Worm (Caenorhabditis elegans) whole organism, L1 larva: Measurements from ENCODE around the gene marc-2.
A peak's percentile ranks its signal among the peaks of the same experiment; 100 is the strongest.

Experiments
- C04F5.9 ChIP-seq: sonication (generic microtip); optimal IDR thresholded peaks from 2 replicates; lab custom pipeline; 2016; ENCODE audit warnings: missing genetic modification characterization, missing compliant biosample characterization
- C16A3.4 ChIP-seq: fragments of 150-350 bp; optimal IDR thresholded peaks from 2 replicates; lab custom pipeline; 2014; ENCODE audit warnings: missing biosample characterization, missing genetic modification characterization
- F16B12.6 ChIP-seq: fragments of 150-350 bp; optimal IDR thresholded peaks from 2 replicates; lab custom pipeline; 2014; ENCODE audit warnings: missing biosample characterization, missing genetic modification characterization
- alr-1 ChIP-seq: fragments of 200-800 bp; sonication (Bioruptor generic); optimal IDR thresholded peaks from 2 replicates; lab custom pipeline; 2018; ENCODE audit warnings: borderline replicate concordance, mild to moderate bottlenecking, missing genetic modification characterization, missing compliant biosample characterization
- ama-1 ChIP-seq: fragments of 150-350 bp; optimal IDR thresholded peaks from 2 replicates; lab custom pipeline; 2014
- blmp-1 ChIP-seq: fragments of 150-350 bp; optimal IDR thresholded peaks from 2 replicates; lab custom pipeline; 2014; ENCODE audit warnings: missing biosample characterization, missing genetic modification characterization
- ceh-8 ChIP-seq: fragments of 200-800 bp; sonication (Bioruptor generic); optimal IDR thresholded peaks from 2 replicates; lab custom pipeline; 2018; ENCODE audit warnings: mild to moderate bottlenecking, missing genetic modification characterization, moderate library complexity, missing compliant biosample characterization
- ceh-90 ChIP-seq: sonication (generic microtip); optimal IDR thresholded peaks from 2 replicates; lab custom pipeline; 2016; ENCODE audit warnings: missing genetic modification characterization, missing compliant biosample characterization
- efl-1 ChIP-seq, 4 experiments: fragments of 150-350 bp; optimal IDR thresholded peaks in 3 of 4; peaks in 1 of 4; 1 replicate in 1 of 4; 2 replicates in 3 of 4; lab custom pipeline; 2014; ENCODE audit warnings: missing biosample characterization in 2 of 4, missing genetic modification characterization in 2 of 4, missing genetic modification reagents in 2 of 4
- efl-3 ChIP-seq: fragments of 200-800 bp; sonication (Bioruptor generic); optimal IDR thresholded peaks from 2 replicates; lab custom pipeline; 2018; ENCODE audit warnings: mild to moderate bottlenecking, missing genetic modification characterization, missing compliant biosample characterization
- egl-27 ChIP-seq, 2 experiments: fragments of 150-350 bp in 1 of 2; sonication (generic microtip); optimal IDR thresholded peaks; 3 replicates each; lab custom pipeline; 2017 to 2018; ENCODE audit warnings: missing biosample characterization in 2 of 2, missing genetic modification characterization in 2 of 2, missing genetic modification reagents in 2 of 2
- elt-2 ChIP-seq: sonication (generic microtip); optimal IDR thresholded peaks from 2 replicates; lab custom pipeline; 2016; ENCODE audit warnings: missing genetic modification characterization, mild to moderate bottlenecking, inconsistent platforms, missing compliant biosample characterization, missing genetic modification reagents
- ets-5 ChIP-seq: fragments of 200-800 bp; sonication (Bioruptor generic); IDR thresholded peaks from 2 replicates; pipeline ENCODE4 v1.3.6; 2022; ENCODE audit warnings: missing genetic modification characterization, missing compliant biosample characterization
- fkh-10 ChIP-seq: sonication (generic microtip); optimal IDR thresholded peaks from 2 replicates; lab custom pipeline; 2017; ENCODE audit warnings: missing biosample characterization, missing genetic modification reagents, missing genetic modification characterization
- fkh-8 ChIP-seq: sonication (generic microtip); optimal IDR thresholded peaks from 2 replicates; lab custom pipeline; 2016; ENCODE audit warnings: mild to moderate bottlenecking, missing genetic modification characterization, missing compliant biosample characterization
- fos-1 ChIP-seq: fragments of 150-350 bp; optimal IDR thresholded peaks from 2 replicates; lab custom pipeline; 2014; ENCODE audit warnings: missing biosample characterization, missing genetic modification characterization
- hlh-17 ChIP-seq: fragments of 200-800 bp; sonication (Bioruptor generic); optimal IDR thresholded peaks from 2 replicates; lab custom pipeline; 2018; ENCODE audit warnings: missing genetic modification characterization, mild to moderate bottlenecking, missing compliant biosample characterization, moderate library complexity, borderline replicate concordance
- hlh-4 ChIP-seq: sonication (generic microtip); optimal IDR thresholded peaks from 2 replicates; lab custom pipeline; 2016; ENCODE audit warnings: mild to moderate bottlenecking, missing genetic modification characterization, missing compliant biosample characterization
- irx-1 ChIP-seq: sonication (generic microtip); optimal IDR thresholded peaks from 2 replicates; lab custom pipeline; 2016; ENCODE audit warnings: missing genetic modification characterization, missing compliant biosample characterization
- jun-1 ChIP-seq: fragments of 150-350 bp; optimal IDR thresholded peaks from 2 replicates; lab custom pipeline; 2014; ENCODE audit warnings: missing biosample characterization, missing genetic modification reagents, missing genetic modification characterization
- lin-15B ChIP-seq: fragments of 150-350 bp; sonication (generic microtip); optimal IDR thresholded peaks from 3 replicates; lab custom pipeline; 2014; ENCODE audit warnings: missing biosample characterization, missing genetic modification characterization
- lin-39 ChIP-seq: fragments of 150-350 bp; optimal IDR thresholded peaks from 2 replicates; lab custom pipeline; 2014; ENCODE audit warnings: missing biosample characterization, missing genetic modification reagents, missing genetic modification characterization
- lsy-2 ChIP-seq, 2 experiments: fragments of 150-350 bp; optimal IDR thresholded peaks; 2 replicates each; lab custom pipeline; 2014; ENCODE audit warnings: missing biosample characterization in 2 of 2, missing genetic modification characterization in 2 of 2
- mab-9 ChIP-seq: fragments of 200-800 bp; sonication (Bioruptor generic); IDR thresholded peaks from 2 replicates; pipeline ENCODE4 v1.3.6; 2022; ENCODE audit warnings: missing genetic modification reagents, missing genetic modification characterization, missing compliant biosample characterization
- mef-2 ChIP-seq: fragments of 150-350 bp; optimal IDR thresholded peaks from 2 replicates; lab custom pipeline; 2014; ENCODE audit warnings: missing biosample characterization, missing genetic modification characterization
- nhr-11 ChIP-seq: fragments of 150-350 bp; optimal IDR thresholded peaks from 2 replicates; lab custom pipeline; 2014; ENCODE audit warnings: missing biosample characterization, missing genetic modification characterization
- nhr-12 ChIP-seq: sonication (generic microtip); optimal IDR thresholded peaks from 2 replicates; lab custom pipeline; 2017; ENCODE audit warnings: missing biosample characterization, missing genetic modification characterization
- nhr-19 ChIP-seq: fragments of 200-800 bp; sonication (Bioruptor generic); conservative IDR thresholded peaks from 2 replicates; pipeline ENCODE4 v1.3.6; 2022; ENCODE audit warnings: missing genetic modification characterization, missing compliant biosample characterization
- nhr-20 ChIP-seq: sonication (generic microtip); optimal IDR thresholded peaks from 2 replicates; lab custom pipeline; 2016; ENCODE audit warnings: mild to moderate bottlenecking, missing genetic modification characterization, missing compliant biosample characterization
- nhr-47 ChIP-seq: sonication (generic microtip); optimal IDR thresholded peaks from 2 replicates; lab custom pipeline; 2016; ENCODE audit warnings: mild to moderate bottlenecking, missing genetic modification characterization, moderate library complexity, missing compliant biosample characterization
- nhr-84 ChIP-seq: sonication (generic microtip); optimal IDR thresholded peaks from 2 replicates; lab custom pipeline; 2017; ENCODE audit warnings: missing biosample characterization, missing genetic modification characterization
- nhr-85 ChIP-seq: sonication (generic microtip); peaks from one replicate; lab custom pipeline; 2016; ENCODE audit warnings: missing genetic modification characterization, inconsistent platforms, missing compliant biosample characterization
- pag-3 ChIP-seq: sonication (generic microtip); optimal IDR thresholded peaks from 2 replicates; lab custom pipeline; 2017; ENCODE audit warnings: missing genetic modification characterization, mild to moderate bottlenecking, missing compliant biosample characterization, antibody characterized with exemption, borderline replicate concordance; ENCODE audit not compliant: insufficient read depth
- rnt-1 ChIP-seq: sonication (generic microtip); optimal IDR thresholded peaks from 2 replicates; lab custom pipeline; 2016; ENCODE audit warnings: mild to moderate bottlenecking, missing genetic modification characterization, moderate library complexity, missing compliant biosample characterization
- skn-1 ChIP-seq: fragments of 150-350 bp; optimal IDR thresholded peaks from 2 replicates; lab custom pipeline; 2014; ENCODE audit warnings: missing biosample characterization, missing genetic modification characterization
- snu-23 ChIP-seq: sonication (generic microtip); optimal IDR thresholded peaks from 2 replicates; lab custom pipeline; 2016; ENCODE audit warnings: missing genetic modification characterization, missing compliant biosample characterization
- sox-4 ChIP-seq: sonication (generic microtip); optimal IDR thresholded peaks from 2 replicates; lab custom pipeline; 2016; ENCODE audit warnings: missing genetic modification characterization, missing compliant biosample characterization
- sptf-1 ChIP-seq: fragments of 150-350 bp; optimal IDR thresholded peaks from 2 replicates; lab custom pipeline; 2014; ENCODE audit warnings: missing biosample characterization, missing genetic modification characterization
- tlp-1 ChIP-seq: fragments of 150-350 bp; optimal IDR thresholded peaks from 2 replicates; lab custom pipeline; 2014; ENCODE audit warnings: missing biosample characterization, missing genetic modification characterization
- unc-62 ChIP-seq: fragments of 150-350 bp; optimal IDR thresholded peaks from 2 replicates; lab custom pipeline; 2014; ENCODE audit warnings: missing biosample characterization, missing genetic modification reagents, missing genetic modification characterization
- unc-86 ChIP-seq: sonication (generic microtip); optimal IDR thresholded peaks from 2 replicates; lab custom pipeline; 2016; ENCODE audit warnings: missing genetic modification characterization, missing compliant biosample characterization
- vab-15 ChIP-seq: sonication (generic microtip); optimal IDR thresholded peaks from 2 replicates; lab custom pipeline; 2017; ENCODE audit warnings: missing genotype, mild to moderate bottlenecking, missing genetic modification characterization, missing compliant biosample characterization
- xbp-1 ChIP-seq: sonication (generic microtip); optimal IDR thresholded peaks from 2 replicates; lab custom pipeline; 2016; ENCODE audit warnings: missing genetic modification characterization, missing compliant biosample characterization
- zag-1 ChIP-seq: fragments of 150-350 bp; optimal IDR thresholded peaks from 2 replicates; lab custom pipeline; 2014; ENCODE audit warnings: missing biosample characterization, missing genetic modification characterization
- ztf-4 ChIP-seq: fragments of 150-350 bp; optimal IDR thresholded peaks from 2 replicates; lab custom pipeline; 2014; ENCODE audit warnings: missing biosample characterization, missing genetic modification characterization

The marc-2 gene

DNA sequence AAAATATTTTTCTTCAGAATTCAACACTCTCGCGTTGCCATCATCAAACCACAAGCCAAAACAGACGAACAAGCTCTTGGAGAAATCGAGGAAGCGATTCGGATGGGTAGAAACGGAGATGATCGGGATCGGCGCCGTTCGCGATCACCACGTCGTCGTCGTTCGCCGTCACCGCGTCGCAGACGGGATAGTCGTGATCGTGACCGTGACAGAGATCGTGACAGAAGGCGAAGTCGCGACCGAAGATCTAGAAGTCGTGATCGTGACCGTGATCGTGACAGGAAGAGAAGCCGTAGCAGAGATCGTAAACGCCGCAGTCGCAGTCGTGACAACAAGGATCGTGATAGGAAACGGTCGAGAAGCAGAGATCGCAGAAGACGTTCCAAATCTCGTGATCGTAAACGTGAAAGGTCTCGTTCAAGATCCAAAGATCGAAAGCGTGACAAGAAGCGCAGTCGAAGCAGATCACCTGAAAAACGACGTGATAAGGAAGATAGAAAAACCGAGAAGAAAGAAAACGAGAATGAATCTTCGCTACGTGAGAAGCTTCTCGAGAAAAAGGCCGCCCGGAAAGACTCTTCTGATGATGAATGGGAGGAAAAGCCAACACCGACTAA lies 764 bp upstream of the marc-2 start:
- TF ChIP-seq lin-39 (tag; lab: Kevin White, UChicago) (no peak), irx-1 (no peak), nhr-12 (tag; lab: Kevin White, UChicago) (no peak), ets-5 (GFP tag; lab: Robert Waterston, UW) (0 out of 2 replicates have a peak, but pooled peaks have one; percentile 67), ceh-8 (GFP tag; lab: Kevin White, UChicago) (no peak), blmp-1 (tag; lab: Kevin White, UChicago) (peak; percentile 14), efl-1 (optimal IDR thresholded peaks at IDR 0.05; lab: Kevin White, UChicago) (no peak), efl-1 (GFP tag; optimal IDR thresholded peaks at IDR 0.05 in 1 of 2; lab: Kevin White, UChicago) (no peak)
- TF ChIP-seq, all 84 proteins: peak for 2

DNA sequence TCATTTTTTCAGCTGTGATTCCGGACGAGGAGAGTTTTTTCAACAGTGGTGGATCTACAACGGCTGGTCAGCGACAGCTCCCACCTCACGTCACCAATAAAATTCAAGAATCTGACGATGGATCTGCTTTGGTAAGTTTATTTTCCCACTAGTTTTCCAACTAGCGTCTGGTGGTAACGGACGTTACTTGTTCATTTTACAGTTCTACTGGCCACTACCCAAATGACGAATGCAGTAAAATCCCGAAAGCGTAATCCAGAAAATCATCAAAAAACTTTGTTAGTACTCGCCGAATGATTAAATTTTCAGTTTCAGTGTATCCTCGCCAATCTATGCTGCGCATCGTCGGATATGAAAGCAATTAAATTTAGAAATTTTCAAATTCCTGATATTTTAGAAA lies 1.2 kb downstream of the marc-2 start:
- TF ChIP-seq lin-39 (tag; lab: Kevin White, UChicago) = no peak
- no peak for TF ChIP-seq efl-1 (optimal IDR thresholded peaks at IDR 0.05; lab: Kevin White, UChicago)
- TF ChIP-seq efl-1 (GFP tag; optimal IDR thresholded peaks at IDR 0.05 in 1 of 2; lab: Kevin White, UChicago) = peak in 1 of 2 experiments; percentile 51

ce11 chrII:10658576-10659256 lies 2.1 kb downstream of the marc-2 start, which contains the start of the genes snu-13 and rsp-7:
snu-13 (minus strand) TSS chrII:10658626.
rsp-7 (plus strand) TSS chrII:10659206.
- TF ChIP-seq tlp-1 (tag; lab: Kevin White, UChicago) = no peak
- TF ChIP-seq nhr-11 (tag; lab: Kevin White, UChicago) = peak; percentile 14
- no peak for TF ChIP-seq ceh-90
- peak; percentile 23 for TF ChIP-seq unc-86
- TF ChIP-seq ztf-4 = no peak
- peak; percentile 49 for TF ChIP-seq F16B12.6
- TF ChIP-seq mef-2 (tag; lab: Kevin White, UChicago) = no peak
- TF ChIP-seq lin-39 (tag; lab: Kevin White, UChicago) = no peak
- TF ChIP-seq zag-1 (tag; lab: Kevin White, UChicago) = no peak
- no peak for TF ChIP-seq hlh-4 (tag; lab: Kevin White, UChicago)
- TF ChIP-seq sox-4 (tag; lab: Kevin White, UChicago) = no peak
- TF ChIP-seq nhr-12 (tag; lab: Kevin White, UChicago) = no peak
- peak; percentile 80 for TF ChIP-seq nhr-20
- TF ChIP-seq mab-9 (GFP tag; lab: Robert Waterston, UW) = no peak
- no peak for TF ChIP-seq alr-1
- TF ChIP-seq snu-23 (GFP tag; lab: Kevin White, UChicago) = peak; percentile 78
- TF ChIP-seq nhr-19 (GFP tag; lab: Robert Waterston, UW) = peak; percentile 64
- TF ChIP-seq hlh-17 (GFP tag; lab: Kevin White, UChicago) = no peak
- peak; percentile 37 for TF ChIP-seq fkh-8 (tag; lab: Kevin White, UChicago)
- no peak for TF ChIP-seq ama-1
- no peak for TF ChIP-seq fos-1 (tag; lab: Kevin White, UChicago)
- TF ChIP-seq skn-1 (tag; lab: Kevin White, UChicago) = peak; percentile 78
- TF ChIP-seq unc-62 (GFP tag; lab: Kevin White, UChicago) = no peak
- TF ChIP-seq C16A3.4 (tag; lab: Kevin White, UChicago) = peak; percentile 60
- no peak for TF ChIP-seq ceh-8 (GFP tag; lab: Kevin White, UChicago)
- TF ChIP-seq egl-27 (tag; optimal IDR thresholded peaks at IDR 0.05; lab: Kevin White, UChicago) = no peak
- TF ChIP-seq lin-15B (tag; lab: Kevin White, UChicago) = peak; percentile 64
- no peak for TF ChIP-seq vab-15
- peak; percentile 10 for TF ChIP-seq elt-2
- TF ChIP-seq blmp-1 (tag; lab: Kevin White, UChicago) = peak; percentile 68
- peak; percentile 5 for TF ChIP-seq irx-1
- TF ChIP-seq xbp-1 (tag; lab: Kevin White, UChicago) = peak; percentile 71
- TF ChIP-seq efl-3 (GFP tag; lab: Kevin White, UChicago) = no peak
- TF ChIP-seq efl-1 (optimal IDR thresholded peaks at IDR 0.05; lab: Kevin White, UChicago) = peak; percentile 82 to 83
- peak; percentile 74 to 96 for TF ChIP-seq efl-1 (GFP tag; optimal IDR thresholded peaks at IDR 0.05 in 1 of 2; lab: Kevin White, UChicago)
- peak; percentile 32 for TF ChIP-seq fkh-10
- TF ChIP-seq pag-3 (tag; lab: Kevin White, UChicago) = peak; percentile 84
- TF ChIP-seq nhr-47 (tag; lab: Kevin White, UChicago) = peak; percentile 68
- no peak for TF ChIP-seq C04F5.9
- peak; percentile 62 for TF ChIP-seq rnt-1 (tag; lab: Kevin White, UChicago)
- peak; percentile 82 for TF ChIP-seq nhr-85
- peak; percentile 84 to 89 for TF ChIP-seq lsy-2 (tag; optimal IDR thresholded peaks at IDR 0.05; lab: Kevin White, UChicago)
- peak; percentile 33 for TF ChIP-seq jun-1
- TF ChIP-seq nhr-84 (tag; lab: Kevin White, UChicago) = no peak
- no peak for TF ChIP-seq sptf-1 (tag; lab: Kevin White, UChicago)
